Worm (Caenorhabditis elegans) whole organism, mixed stage, embryonic: ENCODE data around the gene ins-22.

Experiments
- drap-1 ChIP-seq: fragments of 200-800 bp; sonication (Bioruptor generic); optimal IDR thresholded peaks from 3 replicates; lab custom pipeline; 2018; ENCODE audit warnings: mild to moderate bottlenecking, missing genetic modification characterization, missing compliant biosample characterization
- elt-1 ChIP-seq: sonication (generic microtip); optimal IDR thresholded peaks from 2 replicates; lab custom pipeline; 2017; ENCODE audit warnings: missing genetic modification characterization, mild to moderate bottlenecking, missing compliant biosample characterization, antibody characterized with exemption, moderate library complexity, borderline replicate concordance; ENCODE audit not compliant: insufficient read depth
- mep-1 ChIP-seq: fragments of 150-350 bp; optimal IDR thresholded peaks from 2 replicates; lab custom pipeline; 2017; ENCODE audit warnings: missing biosample characterization, missing genetic modification reagents, missing genetic modification characterization, inconsistent platforms
- nhr-12 ChIP-seq: fragments of 150-350 bp; optimal IDR thresholded peaks from 2 replicates; lab custom pipeline; 2014; ENCODE audit warnings: missing biosample characterization, missing genetic modification characterization
- nhr-237 ChIP-seq: fragments of 150-350 bp; optimal IDR thresholded peaks from 2 replicates; lab custom pipeline; 2014; ENCODE audit warnings: missing biosample characterization, missing genetic modification characterization
- nhr-76 ChIP-seq: sonication (generic microtip); optimal IDR thresholded peaks from 2 replicates; lab custom pipeline; 2017; ENCODE audit warnings: missing biosample characterization, missing genetic modification characterization
- snpc-4 ChIP-seq: fragments of 150-350 bp; optimal IDR thresholded peaks from 2 replicates; lab custom pipeline; 2014; ENCODE audit warnings: missing biosample characterization, missing genetic modification characterization
- unc-62 ChIP-seq: fragments of 150-350 bp; optimal IDR thresholded peaks from 2 replicates; lab custom pipeline; 2014; ENCODE audit warnings: missing biosample characterization, missing genetic modification reagents, missing genetic modification characterization
- ztf-11 ChIP-seq: fragments of 150-350 bp; optimal IDR thresholded peaks from 2 replicates; lab custom pipeline; 2014; ENCODE audit warnings: missing biosample characterization, missing genetic modification characterization

- peak; percentile 55 for TF ChIP-seq unc-62 (GFP tag; lab: Kevin White, UChicago)
- TF ChIP-seq nhr-76: no peak
- TF ChIP-seq snpc-4 (tag; lab: Kevin White, UChicago): no peak
- TF ChIP-seq ztf-11 (tag; lab: Kevin White, UChicago): no peak
- no peak for TF ChIP-seq nhr-12 (tag; lab: Kevin White, UChicago)
- no peak for TF ChIP-seq nhr-237
- no peak for TF ChIP-seq elt-1 (tag; lab: Kevin White, UChicago)
- TF ChIP-seq drap-1 (GFP tag; lab: Kevin White, UChicago): no peak
- no peak for TF ChIP-seq mep-1 (tag; lab: Kevin White, UChicago)
Observed at ce11 chrIII:9982119-9982642, 43.9 kb upstream of the ins-22 start.
